Fruit fly (Drosophila melanogaster): ENCODE results near the gene PICK1.

The PICK1 gene

DNA sequence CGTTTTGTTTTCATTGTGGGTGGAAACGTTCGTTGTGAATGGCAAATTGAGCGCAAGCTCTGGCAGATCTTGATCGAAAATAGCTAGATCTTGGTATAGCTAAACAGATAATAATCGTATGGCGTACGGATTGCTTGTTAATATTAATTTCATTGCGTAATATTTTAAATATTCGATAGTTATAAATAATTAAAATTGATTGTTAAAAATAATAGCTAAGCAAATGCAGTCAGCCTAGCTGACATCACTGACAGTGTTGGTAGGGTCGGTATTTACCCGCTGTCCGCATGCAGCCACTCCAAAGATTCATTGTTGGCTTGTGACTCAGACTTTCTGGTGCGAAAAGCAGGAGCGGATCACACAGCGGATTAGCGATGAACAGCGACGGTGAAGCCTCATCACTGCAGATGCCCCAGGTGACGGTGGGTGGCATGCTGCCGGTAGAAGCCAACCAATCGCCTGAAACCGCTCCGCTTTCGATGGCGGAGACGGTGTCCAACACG lies 9.6 kb downstream of the PICK1 start, which contains the start of the genes CG5776 and spict (continued):
- TF ChIP-seq Pdp1 (GFP tag; optimal IDR thresholded peaks at IDR 0.05) (peak; percentile 23 to 32), esg (GFP tag; conservative IDR thresholded peaks at IDR 0.05) (peak; percentile 84), hb (GFP tag; IDR thresholded peaks at IDR 0.05; ENCODE audit: partially characterized antibody) (no peak), Fer3 (tag; optimal IDR thresholded peaks at IDR 0.05) (peak; percentile 65), sim (GFP tag; IDR thresholded peaks at IDR 0.05) (0 out of 2 replicates have a peak, but pooled peaks have one; percentile 22), Xbp1 (GFP tag; optimal IDR thresholded peaks at IDR 0.05) (peak; percentile 75), bbx (GFP tag; IDR thresholded peaks at IDR 0.05; ENCODE audit: partially characterized antibody) (peak; percentile 35; the same call in 1 of the 2 replicates), Dref (GFP tag; IDR thresholded peaks at IDR 0.05) (peak; percentile 36; the same call in 1 of the 2 replicates), CG2202 (tag; optimal IDR thresholded peaks at IDR 0.05) (peak; percentile 61), CG15073 (GFP tag; optimal IDR thresholded peaks at IDR 0.05) (no peak), Fer1 (GFP tag; optimal IDR thresholded peaks at IDR 0.05) (peak; percentile 70), vnd (GFP tag; IDR thresholded peaks at IDR 0.05; ENCODE audit: partially characterized antibody) (no peak), Abd-B (GFP tag; optimal IDR thresholded peaks at IDR 0.05) (no peak), Kr (GFP tag; optimal IDR thresholded peaks at IDR 0.05) (no peak), Lpt (GFP tag; optimal IDR thresholded peaks at IDR 0.05) (no peak), gro (GFP tag; optimal IDR thresholded peaks at IDR 0.05) (no peak), chif (GFP tag; optimal IDR thresholded peaks at IDR 0.05) (peak in 1 of 2 experiments; percentile 10), Atf6 (GFP tag; IDR thresholded peaks at IDR 0.05) (peak; percentile 84), HLH54F (GFP tag; optimal IDR thresholded peaks at IDR 0.05) (peak; percentile 67), btn (GFP tag; optimal IDR thresholded peaks at IDR 0.05) (no peak), Mad (GFP tag; optimal IDR thresholded peaks at IDR 0.05) (peak; percentile 70), phol (tag; optimal IDR thresholded peaks at IDR 0.05) (peak; percentile 82), dati (GFP tag; IDR thresholded peaks at IDR 0.05) (no peak), CG42726 (GFP tag; IDR thresholded peaks at IDR 0.05; ENCODE audit: partially characterized antibody) (no peak), CG3407 (GFP tag; optimal IDR thresholded peaks at IDR 0.05) (peak; percentile 70), CG12236 (GFP tag; optimal IDR thresholded peaks at IDR 0.05) (no peak), twi (tag; optimal IDR thresholded peaks at IDR 0.05) (peak; percentile 69), CG10274 (GFP tag; optimal IDR thresholded peaks at IDR 0.05) (no peak), YL-1 (GFP tag; optimal IDR thresholded peaks at IDR 0.05) (peak; percentile 60), Opbp (GFP tag; IDR thresholded peaks at IDR 0.05; ENCODE audit: partially characterized antibody) (no peak), gem (tag; optimal IDR thresholded peaks at IDR 0.05) (peak; percentile 90), gt (GFP tag; IDR thresholded peaks at IDR 0.05) (0 out of 2 replicates have a peak, but pooled peaks have one; percentile 35), CG18011 (GFP tag; optimal IDR thresholded peaks at IDR 0.05) (peak; percentile 77), CG12942 (GFP tag; optimal IDR thresholded peaks at IDR 0.05) (peak; percentile 36), inv (GFP tag; IDR thresholded peaks at IDR 0.05; ENCODE audit: partially characterized antibody) (peak; percentile 39; the same call in 1 of the 2 replicates), insv (GFP tag; optimal IDR thresholded peaks at IDR 0.05) (no peak), NC2β (GFP tag; optimal IDR thresholded peaks at IDR 0.05) (no peak), Trl (optimal IDR thresholded peaks at IDR 0.05) (no peak), Trl (GFP tag; optimal IDR thresholded peaks at IDR 0.05) (no peak), CG11456 (GFP tag; IDR thresholded peaks at IDR 0.05) (peak; percentile 83), NC2α (GFP tag; optimal IDR thresholded peaks at IDR 0.05) (no peak), Ets65A (GFP tag) (peak; percentile 24), MTF-1 (GFP tag; optimal IDR thresholded peaks at IDR 0.05; ENCODE audit: borderline replicate concordance) (no peak), CG9727 (GFP tag; optimal IDR thresholded peaks at IDR 0.05) (peak; percentile 72), Sin3A (optimal IDR thresholded peaks at IDR 0.05) (peak; percentile 87), Jarid2 (GFP tag; optimal IDR thresholded peaks at IDR 0.05) (peak; percentile 48), CG31224 (GFP tag; IDR thresholded peaks at IDR 0.05) (peak; percentile 82), CG34376 (GFP tag; optimal IDR thresholded peaks at IDR 0.05) (no peak), CG1602 (GFP tag; optimal IDR thresholded peaks at IDR 0.05) (peak; percentile 57), CG9437 (GFP tag; optimal IDR thresholded peaks at IDR 0.05) (peak; percentile 55)
